Fruit fly (Drosophila melanogaster): ENCODE data around the gene CG33325.

DNA sequence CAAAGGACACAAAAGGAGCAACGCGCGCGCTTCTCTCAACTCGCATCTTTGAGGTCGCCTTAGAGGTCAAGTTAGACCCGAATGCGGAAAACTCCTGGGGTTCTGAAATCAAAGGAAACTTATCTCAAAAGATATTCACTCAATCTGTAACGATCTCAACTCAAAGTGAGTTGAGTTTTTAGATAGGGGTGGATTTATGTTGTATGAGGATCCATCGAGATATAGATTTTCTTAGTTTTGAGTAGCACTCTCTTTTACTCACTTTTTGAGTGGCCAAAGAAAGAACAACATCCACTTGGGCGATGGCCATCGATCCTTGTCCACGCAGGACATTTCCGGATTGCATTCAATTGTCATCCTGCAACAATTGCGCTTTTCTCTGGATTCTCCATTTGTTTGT lies 777 bp upstream of the CG33325 start:
- TF ChIP-seq cnc (optimal IDR thresholded peaks at IDR 0.05) (no peak), CG11617 (GFP tag; optimal IDR thresholded peaks at IDR 0.05) (no peak), Mnt (GFP tag; optimal IDR thresholded peaks at IDR 0.05) (no peak)

Measured in whole organism, adult.